Fruit fly (Drosophila melanogaster) whole organism, embryonic: ENCODE results near the gene CG9920.

Source experiments
- Bdp1 ChIP-seq: fragments of 200-800 bp; sonication (Bioruptor generic); optimal IDR thresholded peaks from 3 replicates; lab custom pipeline; 2016; ENCODE audit warnings: missing biosample characterization, missing genetic modification characterization
- CG10462 ChIP-seq: fragments of 200-800 bp; sonication (Bioruptor generic); optimal IDR thresholded peaks from 2 replicates; lab custom pipeline; 2016; ENCODE audit warnings: missing biosample characterization, missing genetic modification characterization
- CG12071 ChIP-seq: fragments of 200-800 bp; sonication (Bioruptor generic); optimal IDR thresholded peaks from 3 replicates; lab custom pipeline; 2018; ENCODE audit warnings: missing biosample characterization, mild to moderate bottlenecking, missing genetic modification characterization
- CG1233 ChIP-seq: fragments of 200-800 bp; sonication (Bioruptor generic); optimal IDR thresholded peaks from 4 replicates; lab custom pipeline; 2018; ENCODE audit warnings: missing biosample characterization, mild to moderate bottlenecking, missing genetic modification characterization
- CG12659 ChIP-seq: fragments of 200-800 bp; sonication (Bioruptor generic); optimal IDR thresholded peaks from 3 replicates; lab custom pipeline; 2017; ENCODE audit warnings: mild to moderate bottlenecking, missing biosample characterization, missing genetic modification reagents, missing genetic modification characterization
- CG13775 ChIP-seq: fragments of 200-800 bp; sonication (Bioruptor generic); optimal IDR thresholded peaks from 3 replicates; lab custom pipeline; 2017; ENCODE audit warnings: missing biosample characterization, mild to moderate bottlenecking, missing genetic modification characterization
- CG17359 ChIP-seq: fragments of 200-800 bp; sonication (Bioruptor generic); optimal IDR thresholded peaks from 3 replicates; lab custom pipeline; 2018; ENCODE audit warnings: missing biosample characterization, mild to moderate bottlenecking, missing genetic modification characterization, moderate library complexity
- CG18262 ChIP-seq: fragments of 200-800 bp; optimal IDR thresholded peaks from 3 replicates; lab custom pipeline; 2019; ENCODE audit warnings: missing biosample characterization, mild to moderate bottlenecking, missing genetic modification characterization, moderate library complexity
- CG32532 ChIP-seq: fragments of 200-800 bp; sonication (Bioruptor generic); IDR thresholded peaks from 2 replicates; pipeline ENCODE4 v1.3.6; 2022; ENCODE audit warnings: missing biosample characterization, missing genetic modification characterization
- CG33213 ChIP-seq: fragments of 200-800 bp; sonication (Bioruptor generic); optimal IDR thresholded peaks from 3 replicates; lab custom pipeline; 2016; ENCODE audit warnings: missing biosample characterization, missing genetic modification characterization
- CG34376 ChIP-seq: fragments of 200-800 bp; sonication (Bioruptor generic); optimal IDR thresholded peaks from 2 replicates; lab custom pipeline; 2018; ENCODE audit warnings: missing biosample characterization, mild to moderate bottlenecking, missing genetic modification characterization
- CG34422 ChIP-seq: fragments of 200-800 bp; sonication (Bioruptor generic); IDR thresholded peaks from 3 replicates; pipeline ENCODE4 v1.3.6; 2022; ENCODE audit warnings: missing biosample characterization, missing genetic modification characterization
- CG3995 ChIP-seq: fragments of 200-800 bp; sonication (Bioruptor generic); optimal IDR thresholded peaks from 3 replicates; lab custom pipeline; 2016; ENCODE audit warnings: missing biosample characterization, missing genetic modification characterization
- CG43689 ChIP-seq: fragments of 200-800 bp; sonication (Bioruptor generic); IDR thresholded peaks from 2 replicates; pipeline ENCODE4 v1.3.6; 2022; ENCODE audit warnings: missing biosample characterization, missing genetic modification characterization
- CG4404 ChIP-seq: fragments of 200-800 bp; sonication (Bioruptor generic); IDR thresholded peaks from 2 replicates; pipeline ENCODE4 v1.3.6; 2022; ENCODE audit warnings: missing biosample characterization, missing genetic modification characterization
- CG5953 ChIP-seq: fragments of 200-800 bp; sonication (Bioruptor generic); IDR thresholded peaks from 2 replicates; pipeline ENCODE4 v1.3.6; 2022; ENCODE audit warnings: missing biosample characterization, missing genetic modification characterization
- CG6765 ChIP-seq: fragments of 200-800 bp; sonication (Bioruptor generic); optimal IDR thresholded peaks from 3 replicates; lab custom pipeline; 2017; ENCODE audit warnings: missing biosample characterization, mild to moderate bottlenecking, missing genetic modification characterization
- CG7271 ChIP-seq: fragments of 200-800 bp; sonication (Bioruptor generic); optimal IDR thresholded peaks from 2 replicates; lab custom pipeline; 2018; ENCODE audit warnings: missing biosample characterization, mild to moderate bottlenecking, missing genetic modification characterization, moderate library complexity
- CG9727 ChIP-seq: fragments of 200-800 bp; sonication (Bioruptor generic); optimal IDR thresholded peaks from 3 replicates; lab custom pipeline; 2017; ENCODE audit warnings: missing biosample characterization, mild to moderate bottlenecking, missing genetic modification characterization
- Chrac-16 ChIP-seq: fragments of 200-800 bp; sonication (Bioruptor generic); optimal IDR thresholded peaks from 3 replicates; lab custom pipeline; 2016; ENCODE audit warnings: missing biosample characterization, missing genetic modification characterization
- Deaf1 ChIP-seq: fragments of 200-800 bp; optimal IDR thresholded peaks from 3 replicates; lab custom pipeline; 2019; ENCODE audit warnings: missing biosample characterization, mild to moderate bottlenecking, missing genetic modification characterization, moderate library complexity
- Dip2 ChIP-seq: fragments of 200-800 bp; sonication (Bioruptor generic); IDR thresholded peaks from 2 replicates; pipeline ENCODE4 v1.3.6; 2022; ENCODE audit warnings: missing biosample characterization, missing genetic modification characterization
- Dref ChIP-seq: fragments of 200-800 bp; sonication (Bioruptor generic); IDR thresholded peaks from 2 replicates; pipeline ENCODE4 v1.3.6; 2022; ENCODE audit warnings: missing biosample characterization, missing genetic modification characterization
- Eip74EF ChIP-seq, 2 experiments: fragments of 200-800 bp in 1 of 2; fragments of >200 bp in 1 of 2; sonication (Bioruptor generic) in 1 of 2; optimal IDR thresholded peaks; 2 replicates each; lab custom pipeline; 2017 to 2019; ENCODE audit warnings: missing biosample characterization in 2 of 2, missing genetic modification characterization in 2 of 2, mild to moderate bottlenecking in 1 of 2, moderate library complexity in 1 of 2
- HLH3B ChIP-seq: fragments of 200-800 bp; sonication (Bioruptor generic); IDR thresholded peaks from 2 replicates; pipeline ENCODE4 v1.3.6; 2022; ENCODE audit warnings: missing biosample characterization, missing genetic modification characterization
- Hr39 ChIP-seq: fragments of >200 bp; optimal IDR thresholded peaks from 2 replicates; lab custom pipeline; 2017
- NK7.1 ChIP-seq: fragments of 200-800 bp; sonication (Bioruptor generic); optimal IDR thresholded peaks from 3 replicates; lab custom pipeline; 2016; ENCODE audit warnings: missing biosample characterization, missing genetic modification characterization
- Scr ChIP-seq: fragments of 200-800 bp; sonication (Bioruptor generic); IDR thresholded peaks from 2 replicates; pipeline ENCODE4 v1.3.6; 2022; ENCODE audit warnings: missing biosample characterization, missing genetic modification characterization; ENCODE audit not compliant: partially characterized antibody
- Spps ChIP-seq: fragments of 200-800 bp; sonication (Bioruptor generic); optimal IDR thresholded peaks from 2 replicates; lab custom pipeline; 2018; ENCODE audit warnings: missing biosample characterization, mild to moderate bottlenecking, missing genetic modification characterization
- Sry-δ ChIP-seq: fragments of 200-800 bp; sonication (Bioruptor generic); optimal IDR thresholded peaks from 2 replicates; lab custom pipeline; 2016; ENCODE audit warnings: missing biosample characterization, missing genetic modification characterization
- TFAM ChIP-seq: fragments of 200-800 bp; sonication (Bioruptor generic); optimal IDR thresholded peaks from 2 replicates; lab custom pipeline; 2017; ENCODE audit warnings: missing biosample characterization, missing genetic modification characterization, inconsistent platforms
- bcd ChIP-seq: fragments of 200-800 bp; sonication (Bioruptor generic); optimal IDR thresholded peaks from 2 replicates; lab custom pipeline; 2017; ENCODE audit warnings: missing biosample characterization, mild to moderate bottlenecking, missing genetic modification characterization
- cas ChIP-seq: fragments of 200-800 bp; sonication (Bioruptor generic); IDR thresholded peaks from 2 replicates; pipeline ENCODE4 v1.3.6; 2022; ENCODE audit warnings: missing biosample characterization, missing genetic modification characterization
- chif ChIP-seq, 2 experiments: fragments of 200-800 bp; sonication (Bioruptor generic); optimal IDR thresholded peaks; 3 replicates each; lab custom pipeline; 2016; ENCODE audit warnings: missing biosample characterization in 2 of 2, missing genetic modification characterization in 2 of 2
- chinmo ChIP-seq: fragments of 200-800 bp; sonication (Bioruptor generic); IDR thresholded peaks from 4 replicates; pipeline ENCODE4 v1.3.6; 2022; ENCODE audit warnings: missing biosample characterization, missing genetic modification characterization; ENCODE audit not compliant: partially characterized antibody
- corto ChIP-seq: fragments of 200-800 bp; sonication (Bioruptor generic); optimal IDR thresholded peaks from 2 replicates; lab custom pipeline; 2016; ENCODE audit warnings: missing biosample characterization, mild to moderate bottlenecking, missing genetic modification characterization, moderate library complexity
- fd96Cb ChIP-seq: fragments of 200-800 bp; sonication (Bioruptor generic); optimal IDR thresholded peaks from 2 replicates; lab custom pipeline; 2018; ENCODE audit warnings: missing biosample characterization, mild to moderate bottlenecking, missing genetic modification characterization, moderate library complexity
- hbn ChIP-seq: fragments of 200-800 bp; sonication (Bioruptor generic); IDR thresholded peaks from 2 replicates; pipeline ENCODE4 v1.3.6; 2022; ENCODE audit warnings: missing biosample characterization, missing genetic modification characterization; ENCODE audit not compliant: partially characterized antibody
- jing ChIP-seq: fragments of 200-800 bp; sonication (Bioruptor generic); optimal IDR thresholded peaks from 2 replicates; lab custom pipeline; 2018; ENCODE audit warnings: missing biosample characterization, mild to moderate bottlenecking, missing genetic modification characterization
- nerfin-2 ChIP-seq: fragments of 200-800 bp; sonication (Bioruptor generic); IDR thresholded peaks from 2 replicates; pipeline ENCODE4 v1.3.6; 2022; ENCODE audit warnings: missing biosample characterization, missing genetic modification characterization; ENCODE audit not compliant: partially characterized antibody
- org-1 ChIP-seq: fragments of 200-800 bp; sonication (Bioruptor generic); optimal IDR thresholded peaks from 2 replicates; lab custom pipeline; 2017; ENCODE audit warnings: missing biosample characterization, missing genetic modification characterization
- p53 ChIP-seq: fragments of 200-800 bp; sonication (Bioruptor generic); optimal IDR thresholded peaks from 2 replicates; lab custom pipeline; 2016; ENCODE audit warnings: missing biosample characterization, missing genetic modification characterization
- sens ChIP-seq: fragments of 200-800 bp; sonication (Bioruptor generic); peaks from one replicate; lab custom pipeline; 2016; ENCODE audit warnings: missing biosample characterization, missing genetic modification characterization
- sisA ChIP-seq: fragments of 200-800 bp; sonication (Bioruptor generic); IDR thresholded peaks from 2 replicates; pipeline ENCODE4 v1.3.6; 2022; ENCODE audit warnings: missing biosample characterization, missing genetic modification characterization
- sug ChIP-seq: fragments of 200-800 bp; optimal IDR thresholded peaks from 2 replicates; lab custom pipeline; 2019; ENCODE audit warnings: missing biosample characterization, mild to moderate bottlenecking, missing genetic modification characterization, moderate library complexity
- tna ChIP-seq: fragments of 200-800 bp; sonication (Bioruptor generic); IDR thresholded peaks from 2 replicates; pipeline ENCODE4 v1.3.6; 2022; ENCODE audit warnings: missing biosample characterization, missing genetic modification characterization; ENCODE audit not compliant: partially characterized antibody
- unc-4 ChIP-seq: fragments of 200-800 bp; sonication (Bioruptor generic); IDR thresholded peaks from 2 replicates; pipeline ENCODE4 v1.3.6; 2022; ENCODE audit warnings: missing biosample characterization, missing genetic modification characterization; ENCODE audit not compliant: partially characterized antibody
- zen2 ChIP-seq: fragments of 200-800 bp; sonication (Bioruptor generic); IDR thresholded peaks from 3 replicates; pipeline ENCODE4 v1.3.6; 2022; ENCODE audit warnings: missing biosample characterization, missing genetic modification characterization; ENCODE audit not compliant: partially characterized antibody
- zfh1 ChIP-seq: fragments of 200-800 bp; sonication (Bioruptor generic); IDR thresholded peaks from 3 replicates; pipeline ENCODE4 v1.3.6; 2022; ENCODE audit warnings: missing biosample characterization, missing genetic modification characterization

Gene CG9920

dm6 chr3R:14053037-14053808, 44.7 kb downstream of the CG9920 start (continued):
- TF ChIP-seq Dip2 (peak; percentile 72), CG1233 (peak; percentile 94), zfh1 (GFP tag; lab: Robert Waterston, UW) (peak; percentile 97), CG43689 (GFP tag; lab: Robert Waterston, UW) (peak; percentile 95), corto (GFP tag; lab: Kevin White, UChicago) (peak; percentile 59), chinmo (GFP tag; lab: Robert Waterston, UW) (0 out of 4 replicates have a peak, but pooled peaks have one; percentile 7), Spps (tag; lab: Kevin White, UChicago) (peak; percentile 55), CG9727 (GFP tag; lab: Kevin White, UChicago) (peak; percentile 95), sens (peak; percentile 96), CG5953 (peak; percentile 96), CG3995 (GFP tag; lab: Kevin White, UChicago) (peak; percentile 81), chif (GFP tag; optimal IDR thresholded peaks at IDR 0.05; lab: Kevin White, UChicago) (peak; percentile 72 to 80), org-1 (GFP tag; lab: Kevin White, UChicago) (peak; percentile 91), Chrac-16 (GFP tag; lab: Kevin White, UChicago) (peak; percentile 95), jing (GFP tag; lab: Kevin White, UChicago) (peak; percentile 92), cas (GFP tag; lab: Robert Waterston, UW) (peak; percentile 98), unc-4 (GFP tag; lab: Robert Waterston, UW) (no peak), Hr39 (no peak), hbn (no peak), p53 (GFP tag; lab: Kevin White, UChicago) (no peak), CG32532 (GFP tag; lab: Robert Waterston, UW) (peak; percentile 99), CG34376 (GFP tag; lab: Kevin White, UChicago) (peak; percentile 92), HLH3B (GFP tag; lab: Robert Waterston, UW) (peak; percentile 98), CG12071 (GFP tag; lab: Kevin White, UChicago) (peak; percentile 96), CG4404 (GFP tag; lab: Robert Waterston, UW) (peak; percentile 94), zen2 (GFP tag; lab: Robert Waterston, UW) (no peak), NK7.1 (peak; percentile 63), Sry-δ (GFP tag; lab: Kevin White, UChicago) (peak; percentile 37), CG34422 (GFP tag; lab: Robert Waterston, UW) (peak; percentile 98), sisA (GFP tag; lab: Robert Waterston, UW) (peak; percentile 98), CG12659 (peak; percentile 98), CG7271 (tag; lab: Kevin White, UChicago) (peak; percentile 79), tna (0 out of 2 replicates have a peak, but pooled peaks have one; percentile 16), Bdp1 (GFP tag; lab: Kevin White, UChicago) (peak; percentile 68), Dref (no peak; the same call in 1 of the 2 replicates), TFAM (GFP tag; lab: Kevin White, UChicago) (peak; percentile 39), CG6765 (GFP tag; lab: Kevin White, UChicago) (peak; percentile 95), bcd (GFP tag; lab: Kevin White, UChicago) (peak; percentile 98), Deaf1 (tag; lab: Kevin White, UChicago) (peak; percentile 82), CG33213 (GFP tag; lab: Kevin White, UChicago) (peak; percentile 56), CG13775 (peak; percentile 96), CG17359 (peak; percentile 99), Eip74EF (GFP tag; optimal IDR thresholded peaks at IDR 0.05; lab: Kevin White, UChicago) (peak in 1 of 2 experiments; percentile 96), sug (tag; lab: Kevin White, UChicago) (peak; percentile 95), CG18262 (tag; lab: Kevin White, UChicago) (peak; percentile 91), fd96Cb (peak; percentile 96), nerfin-2 (GFP tag; lab: Robert Waterston, UW) (no peak), CG10462 (peak; percentile 89), Scr (GFP tag; lab: Robert Waterston, UW) (no peak)
